Worm (Caenorhabditis elegans) whole organism, late embryonic: ENCODE measurements around the gene cnc-8.

ENCODE experiments used
- C08G9.2 ChIP-seq: sonication (generic microtip); optimal IDR thresholded peaks from 2 replicates; lab custom pipeline; 2016; ENCODE audit warnings: mild to moderate bottlenecking, missing genetic modification characterization, moderate library complexity, missing compliant biosample characterization
- C38D4.7 ChIP-seq: fragments of 200-800 bp; sonication (Bioruptor generic); optimal IDR thresholded peaks from 2 replicates; lab custom pipeline; 2018; ENCODE audit warnings: mild to moderate bottlenecking, missing genetic modification characterization, moderate library complexity, missing compliant biosample characterization
- T23F11.4 ChIP-seq: fragments of 200-800 bp; sonication (Bioruptor generic); optimal IDR thresholded peaks from 2 replicates; lab custom pipeline; 2018; ENCODE audit warnings: mild to moderate bottlenecking, missing genetic modification characterization, missing compliant biosample characterization
- ahr-1 ChIP-seq: sonication (generic microtip); optimal IDR thresholded peaks from 2 replicates; lab custom pipeline; 2016; ENCODE audit warnings: missing genetic modification characterization, missing compliant biosample characterization
- ama-1 ChIP-seq: fragments of 150-350 bp; optimal IDR thresholded peaks from 2 replicates; lab custom pipeline; 2014
- ceh-24 ChIP-seq: sonication (generic microtip); optimal IDR thresholded peaks from 2 replicates; lab custom pipeline; 2016; ENCODE audit warnings: mild to moderate bottlenecking, missing genetic modification characterization, missing compliant biosample characterization
- ceh-31 ChIP-seq: sonication (generic microtip); optimal IDR thresholded peaks from 2 replicates; lab custom pipeline; 2016; ENCODE audit warnings: missing genetic modification characterization, missing compliant biosample characterization
- ceh-34 ChIP-seq: sonication (generic microtip); optimal IDR thresholded peaks from 2 replicates; lab custom pipeline; 2016; ENCODE audit warnings: mild to moderate bottlenecking, missing genetic modification characterization, missing compliant biosample characterization
- ceh-9 ChIP-seq: sonication (generic microtip); optimal IDR thresholded peaks from 2 replicates; lab custom pipeline; 2016; ENCODE audit warnings: mild to moderate bottlenecking, missing genetic modification characterization, inconsistent platforms, missing compliant biosample characterization
- dve-1 ChIP-seq: sonication (generic microtip); optimal IDR thresholded peaks from 2 replicates; lab custom pipeline; 2017; ENCODE audit warnings: antibody characterized with exemption, mild to moderate bottlenecking, missing genetic modification characterization, missing compliant biosample characterization
- elt-2 ChIP-seq: sonication (generic microtip); optimal IDR thresholded peaks from 2 replicates; lab custom pipeline; 2016; ENCODE audit warnings: missing genetic modification reagents, missing genetic modification characterization, missing compliant biosample characterization
- elt-4 ChIP-seq: sonication (generic microtip); optimal IDR thresholded peaks from 2 replicates; lab custom pipeline; 2016; ENCODE audit warnings: missing genetic modification characterization, missing compliant biosample characterization
- ets-4 ChIP-seq: sonication (generic microtip); optimal IDR thresholded peaks from 2 replicates; lab custom pipeline; 2016; ENCODE audit warnings: missing genetic modification characterization, missing compliant biosample characterization
- fkh-10 ChIP-seq: fragments of 150-350 bp; optimal IDR thresholded peaks from 2 replicates; lab custom pipeline; 2014; ENCODE audit warnings: missing biosample characterization, missing genetic modification reagents, missing genetic modification characterization
- fkh-6 ChIP-seq: sonication (generic microtip); optimal IDR thresholded peaks from 2 replicates; lab custom pipeline; 2016; ENCODE audit warnings: missing genetic modification characterization, missing compliant biosample characterization
- gmeb-2 ChIP-seq: sonication (generic microtip); optimal IDR thresholded peaks from 2 replicates; lab custom pipeline; 2016; ENCODE audit warnings: missing genetic modification characterization, inconsistent platforms, missing compliant biosample characterization
- hlh-13 ChIP-seq: fragments of 200-800 bp; sonication (Bioruptor generic); optimal IDR thresholded peaks from 2 replicates; lab custom pipeline; 2018; ENCODE audit warnings: mild to moderate bottlenecking, missing genetic modification characterization, missing compliant biosample characterization
- hlh-15 ChIP-seq: sonication (generic microtip); optimal IDR thresholded peaks from 2 replicates; lab custom pipeline; 2016; ENCODE audit warnings: missing genetic modification characterization, missing compliant biosample characterization
- hlh-30 ChIP-seq: sonication (generic microtip); optimal IDR thresholded peaks from 2 replicates; lab custom pipeline; 2017; ENCODE audit warnings: antibody characterized with exemption, missing genetic modification characterization, missing compliant biosample characterization; ENCODE audit not compliant: insufficient read depth
- hlh-6 ChIP-seq: sonication (generic microtip); optimal IDR thresholded peaks from 2 replicates; lab custom pipeline; 2016; ENCODE audit warnings: missing genotype, missing genetic modification characterization, missing compliant biosample characterization
- hlh-8 ChIP-seq: sonication (generic microtip); optimal IDR thresholded peaks from 2 replicates; lab custom pipeline; 2016; ENCODE audit warnings: missing genotype, missing genetic modification characterization, missing compliant biosample characterization
- lim-6 ChIP-seq: sonication (generic microtip); optimal IDR thresholded peaks from 2 replicates; lab custom pipeline; 2016; ENCODE audit warnings: missing genetic modification characterization, missing compliant biosample characterization
- madf-2 ChIP-seq: sonication (generic microtip); optimal IDR thresholded peaks from 2 replicates; lab custom pipeline; 2017; ENCODE audit warnings: missing genetic modification characterization, missing compliant biosample characterization
- nfya-1 ChIP-seq: sonication (generic microtip); optimal IDR thresholded peaks from 2 replicates; lab custom pipeline; 2017; ENCODE audit warnings: missing genetic modification characterization, mild to moderate bottlenecking, missing compliant biosample characterization, antibody characterized with exemption, moderate library complexity
- nhr-11 ChIP-seq: fragments of 150-350 bp; optimal IDR thresholded peaks from 2 replicates; lab custom pipeline; 2014; ENCODE audit warnings: missing biosample characterization, missing genetic modification characterization
- pag-3 ChIP-seq: sonication (generic microtip); optimal IDR thresholded peaks from 2 replicates; lab custom pipeline; 2016; ENCODE audit warnings: missing compliant biosample characterization, missing genetic modification characterization, borderline replicate concordance
- pat-9 ChIP-seq: fragments of 200-800 bp; sonication (Bioruptor generic); optimal IDR thresholded peaks from 2 replicates; lab custom pipeline; 2018; ENCODE audit warnings: mild to moderate bottlenecking, missing genetic modification characterization, moderate library complexity, missing compliant biosample characterization
- pqm-1 ChIP-seq: sonication (generic microtip); optimal IDR thresholded peaks from 2 replicates; lab custom pipeline; 2016; ENCODE audit warnings: missing genetic modification characterization, missing compliant biosample characterization
- pros-1 ChIP-seq: fragments of 150-350 bp; optimal IDR thresholded peaks from 2 replicates; lab custom pipeline; 2014; ENCODE audit warnings: missing biosample characterization, missing genetic modification reagents, missing genetic modification characterization
- ref-2 ChIP-seq: sonication (generic microtip); optimal IDR thresholded peaks from 2 replicates; lab custom pipeline; 2016; ENCODE audit warnings: missing genetic modification characterization, missing compliant biosample characterization
- rnt-1 ChIP-seq: sonication (generic microtip); optimal IDR thresholded peaks from 2 replicates; lab custom pipeline; 2016; ENCODE audit warnings: missing genetic modification characterization, missing compliant biosample characterization
- syd-9 ChIP-seq: sonication (generic microtip); optimal IDR thresholded peaks from 2 replicates; lab custom pipeline; 2016; ENCODE audit warnings: mild to moderate bottlenecking, missing genetic modification characterization, moderate library complexity, missing compliant biosample characterization
- tbx-2 ChIP-seq: sonication (generic microtip); optimal IDR thresholded peaks from 2 replicates; lab custom pipeline; 2016; ENCODE audit warnings: missing genetic modification characterization, missing compliant biosample characterization
- ttx-3 ChIP-seq: sonication (generic microtip); optimal IDR thresholded peaks from 2 replicates; lab custom pipeline; 2016; ENCODE audit warnings: missing genetic modification reagents, missing genetic modification characterization, missing compliant biosample characterization
- unc-3 ChIP-seq, 2 experiments: fragments of 200-800 bp in 1 of 2; sonication (Bioruptor generic) in 1 of 2; sonication (generic microtip) in 1 of 2; conservative IDR thresholded peaks in 1 of 2; optimal IDR thresholded peaks in 1 of 2; 2 replicates each; pipeline versions ENCODE4 v1.3.6 to Lab custom; 2016 to 2022; ENCODE audit warnings: missing compliant biosample characterization in 2 of 2, missing genetic modification characterization in 2 of 2, missing genetic modification reagents in 1 of 2
- unc-42 ChIP-seq: sonication (generic microtip); optimal IDR thresholded peaks from 2 replicates; lab custom pipeline; 2016; ENCODE audit warnings: missing genotype, missing genetic modification characterization, missing compliant biosample characterization
- unc-55 ChIP-seq: sonication (generic microtip); optimal IDR thresholded peaks from 2 replicates; lab custom pipeline; 2017; ENCODE audit warnings: missing biosample characterization, missing genetic modification reagents, missing genetic modification characterization
- unc-86 ChIP-seq: sonication (generic microtip); optimal IDR thresholded peaks from 2 replicates; lab custom pipeline; 2016; ENCODE audit warnings: missing genetic modification characterization, missing compliant biosample characterization
- zip-5 ChIP-seq: sonication (generic microtip); optimal IDR thresholded peaks from 2 replicates; lab custom pipeline; 2016; ENCODE audit warnings: missing genetic modification characterization, missing compliant biosample characterization

cnc-8 gene

DNA sequence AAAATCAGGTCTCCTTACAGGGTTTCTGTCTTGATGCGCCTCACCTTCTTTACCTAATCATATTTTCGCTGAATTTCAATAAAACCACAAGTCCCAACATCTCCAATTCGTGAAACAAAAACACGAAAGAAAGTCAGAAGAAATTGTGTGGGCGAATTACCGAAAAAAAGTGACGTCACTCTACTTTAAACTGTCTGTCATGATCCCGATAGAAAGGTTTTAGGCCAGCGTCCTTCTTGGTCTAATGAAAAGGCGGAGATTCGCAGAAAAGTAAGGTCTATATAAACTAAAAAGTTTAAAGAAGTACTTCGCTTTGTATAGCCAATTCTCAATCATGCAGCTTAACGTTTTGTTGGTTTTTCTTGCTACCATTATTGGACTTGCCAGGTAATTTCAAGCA is at the start of gene cnc-8:
cnc-8 (plus strand) TSS at position 307 of the 400 bp plus-strand sequence.
- TF ChIP-seq rnt-1 (tag; lab: Kevin White, UChicago) = no peak
- no peak for TF ChIP-seq fkh-10 (GFP tag; lab: Kevin White, UChicago)
- no peak for TF ChIP-seq T23F11.4 (GFP tag; lab: Kevin White, UChicago)
- TF ChIP-seq pag-3 (tag; lab: Kevin White, UChicago) = no peak
- no peak for TF ChIP-seq ama-1 (lab: Kevin White, UChicago)
- no peak for TF ChIP-seq unc-86 (tag; lab: Kevin White, UChicago)
- no peak for TF ChIP-seq nhr-11 (tag; lab: Kevin White, UChicago)
- TF ChIP-seq ref-2 (tag; lab: Kevin White, UChicago) = no peak
- TF ChIP-seq elt-4 = no peak
- no peak for TF ChIP-seq pros-1 (tag; lab: Kevin White, UChicago)
- TF ChIP-seq tbx-2 (tag; lab: Kevin White, UChicago) = no peak
- TF ChIP-seq pat-9 (tag; lab: Kevin White, UChicago) = no peak
- TF ChIP-seq, all 69 proteins: peak for 0

- no peak for TF ChIP-seq hlh-15 (tag; lab: Kevin White, UChicago)
- no peak for TF ChIP-seq elt-2 (tag; lab: Kevin White, UChicago)
- TF ChIP-seq lim-6 (tag; lab: Kevin White, UChicago) = no peak
- TF ChIP-seq ets-4 = no peak
- TF ChIP-seq C38D4.7 (GFP tag; lab: Kevin White, UChicago) = no peak
- no peak for TF ChIP-seq dve-1 (tag; lab: Kevin White, UChicago)
- no peak for TF ChIP-seq syd-9 (tag; lab: Kevin White, UChicago)
- TF ChIP-seq ceh-24 (tag; lab: Kevin White, UChicago) = no peak
- no peak for TF ChIP-seq hlh-30 (tag; lab: Kevin White, UChicago)
- TF ChIP-seq unc-55 = no peak
- TF ChIP-seq madf-2 = no peak
Observed at ce11 chrX:10260035-10260434, 46.4 kb upstream of the cnc-8 start, which contains the start of gene C32A9.1. TSS of gene C32A9.1 (minus strand) at chrX:10260135.

ce11 chrX:10262299-10262698 is 44.1 kb upstream of the cnc-8 start:
- TF ChIP-seq ceh-9 (tag; lab: Kevin White, UChicago) (no peak), hlh-8 (tag; lab: Kevin White, UChicago) (no peak), nhr-11 (tag; lab: Kevin White, UChicago) (no peak), C08G9.2 (tag; lab: Kevin White, UChicago) (no peak), hlh-6 (no peak), ceh-31 (no peak), ceh-34 (tag; lab: Kevin White, UChicago) (no peak), unc-3 (GFP tag; conservative IDR thresholded peaks at IDR 0.05; lab: Robert Waterston, UW) (no peak), unc-3 (tag; optimal IDR thresholded peaks at IDR 0.05; lab: Kevin White, UChicago) (no peak), pqm-1 (no peak), fkh-6 (no peak), hlh-30 (tag; lab: Kevin White, UChicago) (no peak)

DNA sequence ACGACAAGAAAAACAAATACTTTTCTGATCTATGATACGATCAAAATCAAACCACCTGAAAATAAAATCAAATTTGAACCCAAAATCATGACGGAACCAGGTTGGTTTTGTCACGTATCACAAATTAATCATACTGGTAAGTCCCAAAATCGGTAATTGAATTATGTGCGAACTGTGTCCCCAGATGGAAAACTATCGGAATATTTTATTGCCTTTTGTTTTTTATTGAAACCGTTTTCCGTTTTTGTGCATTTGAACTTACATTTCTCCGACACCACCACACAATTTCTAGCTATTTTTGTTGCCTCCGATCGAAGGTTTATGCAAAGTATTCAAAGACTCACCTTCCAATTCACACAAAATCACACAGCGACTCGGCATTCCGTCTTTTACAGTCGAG is 33.0 kb upstream of the cnc-8 start, which contains the start of gene F41E7.2:
F41E7.2 (plus strand) TSS at position 301 of the 400 bp plus-strand sequence.
- TF ChIP-seq pat-9 (tag; lab: Kevin White, UChicago) = no peak
- TF ChIP-seq ttx-3 (tag; lab: Kevin White, UChicago) = no peak
- no peak for TF ChIP-seq unc-42
- TF ChIP-seq gmeb-2 (tag; lab: Kevin White, UChicago) = no peak
- no peak for TF ChIP-seq pros-1 (tag; lab: Kevin White, UChicago)
- TF ChIP-seq, all 69 proteins: peak for 0

- TF ChIP-seq nfya-1 (tag; lab: Kevin White, UChicago) = no peak
- TF ChIP-seq tbx-2 (tag; lab: Kevin White, UChicago) = no peak
- no peak for TF ChIP-seq zip-5
- no peak for TF ChIP-seq ahr-1
- no peak for TF ChIP-seq pqm-1
- TF ChIP-seq C08G9.2 (tag; lab: Kevin White, UChicago) = no peak
- TF ChIP-seq hlh-13 (GFP tag; lab: Kevin White, UChicago) = no peak
- no peak for TF ChIP-seq unc-86 (tag; lab: Kevin White, UChicago)
- TF ChIP-seq, all 69 proteins: peak for 0
Observed at ce11 chrX:10274470-10274869, 31.9 kb upstream of the cnc-8 start.
